Worm (Caenorhabditis elegans) whole organism, L2 larva: ENCODE results near the gene str-19.

Experiments
- C34F6.9 ChIP-seq: fragments of 150-350 bp; optimal IDR thresholded peaks from 2 replicates; lab custom pipeline; 2014; ENCODE audit warnings: missing biosample characterization, missing genetic modification characterization
- F13H6.1 ChIP-seq: sonication (generic microtip); optimal IDR thresholded peaks from 2 replicates; lab custom pipeline; 2016; ENCODE audit warnings: missing genetic modification characterization, missing compliant biosample characterization
- R02D3.7 ChIP-seq: fragments of 150-350 bp; optimal IDR thresholded peaks from 2 replicates; lab custom pipeline; 2014; ENCODE audit warnings: missing biosample characterization, missing genetic modification characterization
- Y55F3AM.14 ChIP-seq: fragments of 200-800 bp; sonication (Bioruptor generic); optimal IDR thresholded peaks from 2 replicates; lab custom pipeline; 2018; ENCODE audit warnings: mild to moderate bottlenecking, missing genetic modification characterization, missing compliant biosample characterization
- ZK546.5 ChIP-seq: sonication (generic microtip); optimal IDR thresholded peaks from 2 replicates; lab custom pipeline; 2017; ENCODE audit warnings: missing biosample characterization, missing genetic modification characterization
- alr-1 ChIP-seq: fragments of 150-350 bp; optimal IDR thresholded peaks from 2 replicates; lab custom pipeline; 2014; ENCODE audit warnings: missing biosample characterization, missing genetic modification characterization
- aly-2 ChIP-seq: fragments of 150-350 bp; optimal IDR thresholded peaks from 2 replicates; lab custom pipeline; 2014; ENCODE audit warnings: missing biosample characterization, missing genetic modification characterization
- ama-1 ChIP-seq: fragments of 150-350 bp; optimal IDR thresholded peaks from 2 replicates; lab custom pipeline; 2018; ENCODE audit warnings: inconsistent platforms
- blmp-1 ChIP-seq: sonication (generic microtip); optimal IDR thresholded peaks from 2 replicates; lab custom pipeline; 2017; ENCODE audit warnings: missing genetic modification characterization, mild to moderate bottlenecking, missing compliant biosample characterization, antibody characterized with exemption, moderate library complexity; ENCODE audit not compliant: insufficient read depth
- ceh-16 ChIP-seq: fragments of 150-350 bp; optimal IDR thresholded peaks from 2 replicates; lab custom pipeline; 2014; ENCODE audit warnings: missing biosample characterization, missing genetic modification characterization
- ceh-82 ChIP-seq: fragments of 150-350 bp; optimal IDR thresholded peaks from 2 replicates; lab custom pipeline; 2014; ENCODE audit warnings: missing biosample characterization, missing genetic modification characterization
- crh-2 ChIP-seq: sonication (generic microtip); optimal IDR thresholded peaks from 2 replicates; lab custom pipeline; 2017; ENCODE audit warnings: missing biosample characterization, missing genetic modification characterization
- dmd-4 ChIP-seq: sonication (generic microtip); optimal IDR thresholded peaks from 2 replicates; lab custom pipeline; 2017; ENCODE audit warnings: missing biosample characterization, missing genetic modification characterization
- egl-27 ChIP-seq: sonication (generic microtip); optimal IDR thresholded peaks from 3 replicates; lab custom pipeline; 2017; ENCODE audit warnings: missing biosample characterization, missing genetic modification reagents, missing genetic modification characterization
- elt-1 ChIP-seq: fragments of 150-350 bp; optimal IDR thresholded peaks from 2 replicates; lab custom pipeline; 2014; ENCODE audit warnings: missing biosample characterization, missing genetic modification characterization
- elt-3 ChIP-seq: sonication (generic microtip); optimal IDR thresholded peaks from 2 replicates; lab custom pipeline; 2017; ENCODE audit warnings: missing biosample characterization, missing genetic modification characterization
- fos-1 ChIP-seq: fragments of 150-350 bp; optimal IDR thresholded peaks from 2 replicates; lab custom pipeline; 2014; ENCODE audit warnings: missing biosample characterization, missing genetic modification characterization
- gmeb-1 ChIP-seq: fragments of 150-350 bp; optimal IDR thresholded peaks from 2 replicates; lab custom pipeline; 2014; ENCODE audit warnings: missing biosample characterization, missing genetic modification characterization
- lin-11 ChIP-seq: fragments of 150-350 bp; sonication (generic microtip); optimal IDR thresholded peaks from 2 replicates; lab custom pipeline; 2014; ENCODE audit warnings: missing biosample characterization, missing genetic modification characterization, inconsistent platforms, mixed read lengths
- lin-13 ChIP-seq: fragments of 150-350 bp; optimal IDR thresholded peaks from 2 replicates; lab custom pipeline; 2014; ENCODE audit warnings: missing biosample characterization, missing genetic modification reagents, missing genetic modification characterization
- lin-39 ChIP-seq: fragments of 150-350 bp; optimal IDR thresholded peaks from 2 replicates; lab custom pipeline; 2014; ENCODE audit warnings: missing biosample characterization, missing genetic modification reagents, missing genetic modification characterization
- lsy-2 ChIP-seq, 2 experiments: fragments of 150-350 bp in 1 of 2; sonication (generic microtip) in 1 of 2; optimal IDR thresholded peaks; 2 replicates each; lab custom pipeline; 2014 to 2017; ENCODE audit warnings: missing biosample characterization in 2 of 2, missing genetic modification characterization in 2 of 2
- mab-5 ChIP-seq: fragments of 150-350 bp; optimal IDR thresholded peaks from 2 replicates; lab custom pipeline; 2014; ENCODE audit warnings: missing biosample characterization, missing genetic modification characterization
- mbf-1 ChIP-seq: sonication (generic microtip); optimal IDR thresholded peaks from 2 replicates; lab custom pipeline; 2017; ENCODE audit warnings: missing biosample characterization, missing genetic modification characterization
- mdl-1 ChIP-seq, 2 experiments: fragments of 150-350 bp in 1 of 2; sonication (generic microtip) in 1 of 2; optimal IDR thresholded peaks; 2 replicates each; lab custom pipeline; 2017; ENCODE audit warnings: missing biosample characterization in 2 of 2, missing genetic modification characterization in 2 of 2
- nhr-10 ChIP-seq: sonication (generic microtip); optimal IDR thresholded peaks from 2 replicates; lab custom pipeline; 2017; ENCODE audit warnings: missing biosample characterization, missing genetic modification characterization
- nhr-11 ChIP-seq: fragments of 150-350 bp; optimal IDR thresholded peaks from 2 replicates; lab custom pipeline; 2014; ENCODE audit warnings: missing biosample characterization, missing genetic modification characterization
- nhr-12 ChIP-seq: fragments of 150-350 bp; optimal IDR thresholded peaks from 2 replicates; lab custom pipeline; 2014; ENCODE audit warnings: missing biosample characterization, missing genetic modification characterization
- nhr-129 ChIP-seq: fragments of 150-350 bp; optimal IDR thresholded peaks from 2 replicates; lab custom pipeline; 2014; ENCODE audit warnings: missing biosample characterization, missing genetic modification characterization
- nhr-21 ChIP-seq: fragments of 150-350 bp; optimal IDR thresholded peaks from 2 replicates; lab custom pipeline; 2014; ENCODE audit warnings: missing biosample characterization, missing genetic modification characterization
- nhr-23 ChIP-seq: fragments of 150-350 bp; optimal IDR thresholded peaks from 2 replicates; lab custom pipeline; 2014; ENCODE audit warnings: missing biosample characterization, missing genetic modification reagents, missing genetic modification characterization
- nhr-237 ChIP-seq: fragments of 150-350 bp; optimal IDR thresholded peaks from 2 replicates; lab custom pipeline; 2014; ENCODE audit warnings: missing biosample characterization, missing genetic modification characterization
- nhr-25 ChIP-seq: fragments of 150-350 bp; sonication (generic microtip); optimal IDR thresholded peaks from 3 replicates; lab custom pipeline; 2014; ENCODE audit warnings: missing biosample characterization, missing genetic modification characterization
- nhr-6 ChIP-seq: fragments of 150-350 bp; optimal IDR thresholded peaks from 2 replicates; lab custom pipeline; 2014; ENCODE audit warnings: missing biosample characterization, missing genetic modification characterization
- nhr-77 ChIP-seq: fragments of 150-350 bp; optimal IDR thresholded peaks from 2 replicates; lab custom pipeline; 2014; ENCODE audit warnings: missing biosample characterization, missing genetic modification characterization
- peb-1 ChIP-seq: fragments of 150-350 bp; optimal IDR thresholded peaks from 2 replicates; lab custom pipeline; 2014; ENCODE audit warnings: missing biosample characterization, missing genetic modification characterization
- sem-4 ChIP-seq: fragments of 150-350 bp; optimal IDR thresholded peaks from 2 replicates; lab custom pipeline; 2014; ENCODE audit warnings: missing biosample characterization, missing genetic modification reagents, missing genetic modification characterization
- skn-1 ChIP-seq: sonication (generic microtip); optimal IDR thresholded peaks from 2 replicates; lab custom pipeline; 2017; ENCODE audit warnings: missing biosample characterization, missing genetic modification characterization
- sma-3 ChIP-seq: sonication (generic microtip); optimal IDR thresholded peaks from 2 replicates; lab custom pipeline; 2016; ENCODE audit warnings: missing genetic modification reagents, missing genetic modification characterization, missing compliant biosample characterization
- sma-9 ChIP-seq, 2 experiments: fragments of 150-350 bp in 1 of 2; sonication (generic microtip) in 1 of 2; optimal IDR thresholded peaks; 2 replicates each; lab custom pipeline; 2014 to 2016; ENCODE audit warnings: missing genetic modification characterization in 2 of 2, mild to moderate bottlenecking in 1 of 2, missing biosample characterization in 1 of 2, missing compliant biosample characterization in 1 of 2, missing genetic modification reagents in 1 of 2, moderate library complexity in 1 of 2
- snpc-4 ChIP-seq: fragments of 150-350 bp; optimal IDR thresholded peaks from 2 replicates; lab custom pipeline; 2014; ENCODE audit warnings: missing biosample characterization, missing genetic modification characterization
- unc-39 ChIP-seq: fragments of 150-350 bp; optimal IDR thresholded peaks from 2 replicates; lab custom pipeline; 2014; ENCODE audit warnings: missing biosample characterization, missing genetic modification characterization
- unc-55 ChIP-seq: fragments of 150-350 bp; sonication (generic microtip); optimal IDR thresholded peaks from 3 replicates; lab custom pipeline; 2014; ENCODE audit warnings: missing biosample characterization, missing genetic modification reagents, missing genetic modification characterization
- unc-62 ChIP-seq: fragments of 150-350 bp; optimal IDR thresholded peaks from 2 replicates; lab custom pipeline; 2014; ENCODE audit warnings: missing biosample characterization, missing genetic modification reagents, missing genetic modification characterization
- zag-1 ChIP-seq: fragments of 150-350 bp; optimal IDR thresholded peaks from 2 replicates; lab custom pipeline; 2014; ENCODE audit warnings: missing biosample characterization, missing genetic modification characterization
- ztf-1 ChIP-seq: fragments of 200-800 bp; sonication (Bioruptor generic); conservative IDR thresholded peaks from 2 replicates; pipeline ENCODE4 v1.3.6; 2022; ENCODE audit warnings: missing genetic modification characterization, missing compliant biosample characterization
- ztf-11 ChIP-seq: sonication (generic microtip); optimal IDR thresholded peaks from 2 replicates; lab custom pipeline; 2017; ENCODE audit warnings: missing biosample characterization, missing genetic modification characterization
- ztf-4 ChIP-seq: fragments of 150-350 bp; optimal IDR thresholded peaks from 2 replicates; lab custom pipeline; 2014; ENCODE audit warnings: missing biosample characterization, missing genetic modification characterization

The str-19 gene

DNA sequence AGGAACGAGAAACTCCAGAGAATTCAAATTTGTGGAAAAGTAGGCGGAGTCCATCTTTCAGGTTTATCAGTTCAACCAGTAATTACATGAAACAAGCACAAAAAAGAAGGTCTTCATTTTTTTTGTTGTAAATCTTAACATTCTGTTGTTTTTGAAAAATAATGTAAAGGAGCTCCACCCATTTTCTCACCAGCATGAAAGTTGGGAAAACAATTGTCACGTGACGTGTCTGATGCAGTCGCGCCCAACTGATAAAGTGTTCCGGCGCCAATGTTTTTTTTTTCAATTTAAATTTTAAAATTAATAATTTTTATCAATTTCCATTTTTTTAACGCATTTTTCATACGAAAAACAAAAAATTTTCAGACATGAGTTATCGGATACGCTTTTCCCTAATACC is 24.8 kb upstream of the str-19 start, which contains the start of gene F57A10.4:
Gene F57A10.4 (plus strand): TSS at position 367 of the 400 bp plus-strand sequence.
- TF ChIP-seq unc-55 (GFP tag; lab: Kevin White, UChicago): no peak
- TF ChIP-seq snpc-4 (tag; lab: Kevin White, UChicago): no peak
- TF ChIP-seq ceh-16 (tag; lab: Kevin White, UChicago): no peak
- no peak for TF ChIP-seq nhr-6 (tag; lab: Kevin White, UChicago)
- no peak for TF ChIP-seq nhr-25
- no peak for TF ChIP-seq mbf-1
- no peak for TF ChIP-seq lsy-2 (tag; optimal IDR thresholded peaks at IDR 0.05; lab: Kevin White, UChicago)
- no peak for TF ChIP-seq crh-2 (tag; lab: Kevin White, UChicago)
- no peak for TF ChIP-seq nhr-10 (tag; lab: Kevin White, UChicago)

DNA sequence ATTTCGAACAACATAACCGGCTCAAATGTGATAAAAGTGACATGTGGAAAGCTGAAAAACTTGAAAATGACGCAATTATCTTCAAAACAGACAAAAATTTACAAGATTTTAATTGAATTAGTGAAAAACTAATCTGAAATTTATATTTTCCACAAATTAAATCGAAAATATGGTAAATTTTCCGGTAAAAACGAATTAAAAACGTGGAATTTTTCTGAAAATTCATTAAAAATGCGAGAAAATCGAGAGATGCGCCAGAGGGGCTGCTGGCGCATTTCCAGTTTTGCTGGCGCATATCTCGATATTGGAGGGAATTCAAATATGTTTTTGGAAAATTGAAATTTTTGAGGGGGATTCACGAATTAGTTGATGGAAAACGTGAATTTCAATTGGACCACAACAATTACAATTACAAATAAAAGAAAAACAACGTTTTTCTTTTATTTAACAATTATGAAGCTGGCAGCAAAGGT is 21.9 kb upstream of the str-19 start, which contains the start of the genes haf-3 and F57A10.2:
Gene haf-3 (minus strand): TSS at position 51 of the 473 bp plus-strand sequence.
Gene F57A10.2 (plus strand): TSS at position 454 of the 473 bp plus-strand sequence.
- TF ChIP-seq ztf-11 (tag; lab: Kevin White, UChicago) (no peak), ztf-1 (GFP tag; lab: Robert Waterston, UW) (no peak), lsy-2 (tag; optimal IDR thresholded peaks at IDR 0.05; lab: Kevin White, UChicago) (peak; percentile 92 to 96), lin-39 (tag; lab: Kevin White, UChicago) (no peak), nhr-23 (tag; lab: Kevin White, UChicago) (no peak), snpc-4 (tag; lab: Kevin White, UChicago) (peak; percentile 87), alr-1 (tag; lab: Kevin White, UChicago) (no peak), mdl-1 (tag; optimal IDR thresholded peaks at IDR 0.05; lab: Kevin White, UChicago) (peak in 1 of 2 experiments; percentile 19), mab-5 (peak; percentile 90), sem-4 (tag; lab: Kevin White, UChicago) (peak; percentile 83), egl-27 (peak; percentile 92), elt-1 (tag; lab: Kevin White, UChicago) (no peak), nhr-237 (tag; lab: Kevin White, UChicago) (peak; percentile 80), fos-1 (tag; lab: Kevin White, UChicago) (peak; percentile 57), nhr-25 (peak; percentile 92), Y55F3AM.14 (GFP tag; lab: Kevin White, UChicago) (peak; percentile 37), mbf-1 (no peak), aly-2 (tag; lab: Kevin White, UChicago) (no peak), ztf-4 (tag; lab: Kevin White, UChicago) (peak; percentile 84), F13H6.1 (tag; lab: Kevin White, UChicago) (peak; percentile 91), ceh-16 (tag; lab: Kevin White, UChicago) (peak; percentile 60), lin-11 (peak; percentile 64), nhr-129 (tag; lab: Kevin White, UChicago) (peak; percentile 78), lin-13 (GFP tag; lab: Kevin White, UChicago) (peak; percentile 92), crh-2 (tag; lab: Kevin White, UChicago) (peak; percentile 94), skn-1 (tag; lab: Kevin White, UChicago) (no peak), sma-9 (GFP tag; optimal IDR thresholded peaks at IDR 0.05; lab: Kevin White, UChicago) (peak; percentile 95), sma-9 (tag; optimal IDR thresholded peaks at IDR 0.05; lab: Kevin White, UChicago) (no peak), nhr-11 (tag; lab: Kevin White, UChicago) (no peak), gmeb-1 (tag; lab: Kevin White, UChicago) (peak; percentile 99), zag-1 (tag; lab: Kevin White, UChicago) (peak; percentile 67), ceh-82 (peak; percentile 78), nhr-21 (peak; percentile 87), R02D3.7 (tag; lab: Kevin White, UChicago) (peak; percentile 72), nhr-10 (tag; lab: Kevin White, UChicago) (peak; percentile 81), dmd-4 (tag; lab: Kevin White, UChicago) (peak; percentile 41), C34F6.9 (tag; lab: Kevin White, UChicago) (peak; percentile 96), blmp-1 (tag; lab: Kevin White, UChicago) (peak; percentile 9), ama-1 (peak; percentile 60), ZK546.5 (tag; lab: Kevin White, UChicago) (no peak), unc-55 (GFP tag; lab: Kevin White, UChicago) (peak; percentile 94), unc-39 (tag; lab: Kevin White, UChicago) (no peak), elt-3 (tag; lab: Kevin White, UChicago) (no peak), peb-1 (tag; lab: Kevin White, UChicago) (no peak), nhr-77 (tag; lab: Kevin White, UChicago) (peak; percentile 68), nhr-12 (no peak), nhr-6 (tag; lab: Kevin White, UChicago) (peak; percentile 84), unc-62 (GFP tag; lab: Kevin White, UChicago) (peak; percentile 33), sma-3 (GFP tag; lab: Kevin White, UChicago) (peak; percentile 92)
